Comparison of ENCODE assay signal across 1 fruit fly cellular context in the genomic region with DNA sequence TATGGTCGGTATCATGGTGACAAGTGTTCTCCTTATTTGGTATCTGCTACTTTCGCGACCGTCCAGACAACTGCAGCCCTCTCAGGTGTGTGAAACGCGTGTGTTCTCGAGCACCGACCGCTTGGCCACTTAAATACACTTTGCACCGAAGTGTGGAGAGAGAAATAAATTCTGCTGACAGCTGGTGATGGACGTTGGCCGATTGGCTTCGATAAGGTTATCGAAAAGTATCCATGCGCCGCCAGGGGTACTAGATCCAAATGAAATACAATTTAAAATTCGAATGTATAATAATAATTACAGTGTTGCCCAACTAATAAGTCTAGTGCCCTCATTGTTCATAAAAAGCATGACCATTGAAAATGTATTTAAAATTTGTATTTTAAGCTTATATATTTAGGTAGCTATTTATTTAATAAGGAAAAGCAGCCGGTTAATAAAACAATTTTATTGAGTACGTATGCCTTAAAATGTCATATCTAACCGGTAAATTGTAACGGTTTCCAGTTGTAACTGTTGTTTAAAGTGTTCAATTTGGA.
TF ChIP-seq lines count a peak whose summit lies in the region.

A gene (minus strand): TSS at position 175 of the 539 bp plus-strand sequence.
A gene (plus strand): TSS at position 514 of the 539 bp plus-strand sequence.

TF ChIP-seq in whole organism, embryonic, 481 proteins besides CTCF, POLR2A, EP300 and RAD21 (continued from another document):
- TF ChIP-seq CG7372 (GFP tag; IDR thresholded peaks at IDR 0.05; lab: Robert Waterston, UW): peak; percentile 27; the same call in 1 of the 2 replicates
- no peak for TF ChIP-seq CG2202 (tag; optimal IDR thresholded peaks at IDR 0.05; lab: Kevin White, UChicago)
- TF ChIP-seq D (optimal IDR thresholded peaks at IDR 0.05; lab: Kevin White, UChicago): no peak
- no peak for TF ChIP-seq D (GFP tag; optimal IDR thresholded peaks at IDR 0.05; lab: Kevin White, UChicago)
- 0 out of 2 replicates have a peak, but pooled peaks have one; percentile 44 for TF ChIP-seq CG10321 (GFP tag; IDR thresholded peaks at IDR 0.05; lab: Robert Waterston, UW)
- TF ChIP-seq kni (GFP tag; optimal IDR thresholded peaks at IDR 0.05; lab: Kevin White, UChicago): no peak
- TF ChIP-seq CG12769 (tag; optimal IDR thresholded peaks at IDR 0.05; lab: Kevin White, UChicago): no peak
- peak; percentile 26 for TF ChIP-seq CG13624 (GFP tag; optimal IDR thresholded peaks at IDR 0.05; lab: Kevin White, UChicago)
- TF ChIP-seq Usf (GFP tag; optimal IDR thresholded peaks at IDR 0.05; lab: Kevin White, UChicago): no peak
- peak; percentile 73 for TF ChIP-seq Hmr (GFP tag; optimal IDR thresholded peaks at IDR 0.05; lab: Kevin White, UChicago)
- peak; percentile 22 for TF ChIP-seq CG10654 (GFP tag; optimal IDR thresholded peaks at IDR 0.05; lab: Kevin White, UChicago)
- TF ChIP-seq CG7987 (GFP tag; optimal IDR thresholded peaks at IDR 0.05; lab: Kevin White, UChicago): peak; percentile 38
- TF ChIP-seq MESR4 (GFP tag; optimal IDR thresholded peaks at IDR 0.05; lab: Kevin White, UChicago): peak; percentile 99
- no peak for TF ChIP-seq Gsc (GFP tag; IDR thresholded peaks at IDR 0.05; lab: Robert Waterston, UW)
- TF ChIP-seq CG13894 (tag; optimal IDR thresholded peaks at IDR 0.05; lab: Kevin White, UChicago): peak; percentile 65
- TF ChIP-seq CG6254 (GFP tag; optimal IDR thresholded peaks at IDR 0.05; lab: Kevin White, UChicago): peak; percentile 31
- peak; percentile 23 for TF ChIP-seq Nf-YB (GFP tag; optimal IDR thresholded peaks at IDR 0.05; lab: Kevin White, UChicago)
- peak; percentile 44 for TF ChIP-seq Drgx (GFP tag; IDR thresholded peaks at IDR 0.05; lab: Robert Waterston, UW)
- peak; percentile 36; the same call in 1 of the 2 replicates for TF ChIP-seq peb (GFP tag; IDR thresholded peaks at IDR 0.05; lab: Robert Waterston, UW)
- peak; percentile 29 for TF ChIP-seq CG12155 (GFP tag; optimal IDR thresholded peaks at IDR 0.05; lab: Kevin White, UChicago)
- TF ChIP-seq Myb (GFP tag; optimal IDR thresholded peaks at IDR 0.05; lab: Kevin White, UChicago): peak; percentile 89
- TF ChIP-seq dysf (GFP tag; IDR thresholded peaks at IDR 0.05; lab: Robert Waterston, UW): peak; percentile 56; the same call in 2 of the 3 replicates
- TF ChIP-seq TFAM (GFP tag; optimal IDR thresholded peaks at IDR 0.05; lab: Kevin White, UChicago): no peak
- peak; percentile 41; the same call in 1 of the 2 replicates for TF ChIP-seq HLH3B (GFP tag; IDR thresholded peaks at IDR 0.05; lab: Robert Waterston, UW)
- TF ChIP-seq fd96Cb (tag; optimal IDR thresholded peaks at IDR 0.05; lab: Kevin White, UChicago): no peak
- TF ChIP-seq pho (GFP tag; optimal IDR thresholded peaks at IDR 0.05; lab: Kevin White, UChicago): peak; percentile 56
- TF ChIP-seq Scr (GFP tag; IDR thresholded peaks at IDR 0.05; lab: Robert Waterston, UW; ENCODE audit: partially characterized antibody): peak; percentile 76
- peak; percentile 55 for TF ChIP-seq CG9817 (tag; optimal IDR thresholded peaks at IDR 0.05; lab: Kevin White, UChicago)
- TF ChIP-seq CG17802 (tag; optimal IDR thresholded peaks at IDR 0.05; lab: Kevin White, UChicago): no peak
- TF ChIP-seq gcm2 (GFP tag; optimal IDR thresholded peaks at IDR 0.05; lab: Kevin White, UChicago): no peak
- TF ChIP-seq abd-A (tag; optimal IDR thresholded peaks at IDR 0.05; lab: Kevin White, UChicago): no peak
- no peak for TF ChIP-seq dati (GFP tag; IDR thresholded peaks at IDR 0.05; lab: Robert Waterston, UW)
- peak; percentile 64 for TF ChIP-seq YL-1 (GFP tag; optimal IDR thresholded peaks at IDR 0.05; lab: Kevin White, UChicago)
- TF ChIP-seq CG15011 (GFP tag; optimal IDR thresholded peaks at IDR 0.05; lab: Kevin White, UChicago): no peak
- TF ChIP-seq CG4282 (GFP tag; optimal IDR thresholded peaks at IDR 0.05; lab: Kevin White, UChicago): no peak
- no peak for TF ChIP-seq C15 (GFP tag; IDR thresholded peaks at IDR 0.05; lab: Robert Waterston, UW)
- TF ChIP-seq CG3847 (GFP tag; IDR thresholded peaks at IDR 0.05; lab: Robert Waterston, UW): peak; percentile 48
- TF ChIP-seq HLHmδ (GFP tag; optimal IDR thresholded peaks at IDR 0.05; lab: Kevin White, UChicago): peak; percentile 92
- peak; percentile 31 for TF ChIP-seq CG10543 (GFP tag; optimal IDR thresholded peaks at IDR 0.05; lab: Kevin White, UChicago)
- peak; percentile 14 for TF ChIP-seq fu2 (GFP tag; optimal IDR thresholded peaks at IDR 0.05; lab: Kevin White, UChicago)
- no peak for TF ChIP-seq CG10431 (GFP tag; optimal IDR thresholded peaks at IDR 0.05; lab: Kevin White, UChicago)
- TF ChIP-seq Gug (GFP tag; IDR thresholded peaks at IDR 0.05; lab: Robert Waterston, UW): peak; percentile 6; the same call in 1 of the 4 replicates
- TF ChIP-seq hbn (GFP tag; IDR thresholded peaks at IDR 0.05; lab: Robert Waterston, UW; ENCODE audit: partially characterized antibody): peak; percentile 61
- no peak for TF ChIP-seq B-H1 (GFP tag; IDR thresholded peaks at IDR 0.05; lab: Robert Waterston, UW)
- no peak for TF ChIP-seq prd (optimal IDR thresholded peaks at IDR 0.05; lab: Kevin White, UChicago)
- peak; percentile 67 for TF ChIP-seq prd (GFP tag; IDR thresholded peaks at IDR 0.05; lab: Robert Waterston, UW)
- no peak for TF ChIP-seq dimm (GFP tag; IDR thresholded peaks at IDR 0.05; lab: Robert Waterston, UW)
- peak; percentile 50 for TF ChIP-seq Hsf (GFP tag; optimal IDR thresholded peaks at IDR 0.05; lab: Kevin White, UChicago)
- TF ChIP-seq CG4360 (GFP tag; IDR thresholded peaks at IDR 0.05; lab: Robert Waterston, UW): 0 out of 2 replicates have a peak, but pooled peaks have one; percentile 5
- TF ChIP-seq emc (GFP tag; optimal IDR thresholded peaks at IDR 0.05; lab: Kevin White, UChicago): no peak
- peak; percentile 57 for TF ChIP-seq lilli (GFP tag; optimal IDR thresholded peaks at IDR 0.05; lab: Kevin White, UChicago)
- TF ChIP-seq Optix (GFP tag; IDR thresholded peaks at IDR 0.05; lab: Robert Waterston, UW): no peak
- peak; percentile 3 for TF ChIP-seq Mes4 (GFP tag; optimal IDR thresholded peaks at IDR 0.05; lab: Kevin White, UChicago)
- TF ChIP-seq Xbp1 (GFP tag; optimal IDR thresholded peaks at IDR 0.05; lab: Kevin White, UChicago): peak; percentile 62
- TF ChIP-seq CG12659 (GFP tag; optimal IDR thresholded peaks at IDR 0.05; lab: Kevin White, UChicago): peak; percentile 75
- TF ChIP-seq CG12071 (GFP tag; optimal IDR thresholded peaks at IDR 0.05; lab: Kevin White, UChicago): peak; percentile 32
- peak; percentile 22 for TF ChIP-seq CG1647 (GFP tag; optimal IDR thresholded peaks at IDR 0.05; lab: Kevin White, UChicago)
- TF ChIP-seq CG3995 (GFP tag; optimal IDR thresholded peaks at IDR 0.05; lab: Kevin White, UChicago): peak; percentile 50
- TF ChIP-seq wdn (GFP tag; IDR thresholded peaks at IDR 0.05; lab: Robert Waterston, UW): 0 out of 2 replicates have a peak, but pooled peaks have one; percentile 11
- TF ChIP-seq Eip74EF (GFP tag; optimal IDR thresholded peaks at IDR 0.05; lab: Kevin White, UChicago): peak in 1 of 2 experiments; percentile 44
- TF ChIP-seq CG11504 (tag; optimal IDR thresholded peaks at IDR 0.05; lab: Kevin White, UChicago): no peak
